Worm (Caenorhabditis elegans): ENCODE results near the gene K09C6.2.

DNA sequence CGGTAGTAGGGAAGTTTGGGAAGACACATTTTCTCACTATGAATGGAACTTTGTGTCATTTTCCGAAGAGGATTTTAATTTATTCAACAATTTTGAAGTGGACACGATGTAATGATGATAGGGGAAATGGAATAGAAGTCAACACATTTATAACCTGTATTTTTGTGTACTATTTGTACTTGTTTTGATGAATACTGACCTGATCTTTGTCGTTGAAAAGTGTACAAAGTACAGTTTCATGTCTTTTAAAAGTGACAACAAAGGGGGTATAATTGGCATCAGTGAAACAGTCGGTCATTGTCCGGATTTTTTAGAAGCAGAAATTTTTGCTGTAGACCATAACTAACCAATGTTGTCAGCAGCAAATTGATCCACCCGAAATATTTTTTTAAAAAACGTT lies 32.6 kb downstream of the K09C6.2 start, which contains the start of gene T02B11.6:
- TF ChIP-seq nhr-28 (tag; optimal IDR thresholded peaks at IDR 0.05) (no peak), zag-1 (tag; optimal IDR thresholded peaks at IDR 0.05) (no peak), unc-62 (GFP tag; optimal IDR thresholded peaks at IDR 0.05) (no peak), ceh-16 (tag; optimal IDR thresholded peaks at IDR 0.05) (no peak), fkh-10 (GFP tag; optimal IDR thresholded peaks at IDR 0.05) (no peak)

Data from whole organism, L3 larva.